Worm (Caenorhabditis elegans) whole organism, young adult: ENCODE measurements around the gene acd-3.

Experiments used
- B0019.2 ChIP-seq: fragments of 200-800 bp; sonication (Bioruptor generic); conservative IDR thresholded peaks from 2 replicates; pipeline ENCODE4 v1.3.6; 2022; ENCODE audit warnings: missing genetic modification reagents, missing genetic modification characterization, missing compliant biosample characterization
- B0035.1 ChIP-seq: sonication (generic microtip); optimal IDR thresholded peaks from 2 replicates; lab custom pipeline; 2016; ENCODE audit warnings: missing genetic modification characterization, mild to moderate bottlenecking, missing compliant biosample characterization, missing genotype, missing genetic modification reagents
- B0261.1 ChIP-seq: sonication (generic microtip); optimal IDR thresholded peaks from 2 replicates; lab custom pipeline; 2016; ENCODE audit warnings: mild to moderate bottlenecking, missing genetic modification characterization, moderate library complexity, missing compliant biosample characterization
- B0336.3 ChIP-seq: fragments of 200-800 bp; sonication (Bioruptor generic); IDR thresholded peaks from 2 replicates; pipeline ENCODE4 v1.3.6; 2022; ENCODE audit warnings: missing genetic modification characterization, missing compliant biosample characterization
- C06A6.2 ChIP-seq: fragments of 200-800 bp; sonication (Bioruptor generic); conservative IDR thresholded peaks from 2 replicates; pipeline ENCODE4 v1.3.6; 2022; ENCODE audit warnings: missing genetic modification characterization, missing compliant biosample characterization
- C17E4.6 ChIP-seq: fragments of 200-800 bp; sonication (Bioruptor generic); IDR thresholded peaks from 2 replicates; pipeline ENCODE4 v1.3.6; 2022; ENCODE audit warnings: missing genetic modification reagents, missing genetic modification characterization, missing compliant biosample characterization
- D2030.7 ChIP-seq: fragments of 200-800 bp; sonication (Bioruptor generic); IDR thresholded peaks from 2 replicates; pipeline ENCODE4 v1.3.6; 2022; ENCODE audit warnings: missing genetic modification reagents, missing genetic modification characterization, missing compliant biosample characterization
- F23B12.7 ChIP-seq: sonication (generic microtip); optimal IDR thresholded peaks from 2 replicates; lab custom pipeline; 2017; ENCODE audit warnings: missing genetic modification characterization, mild to moderate bottlenecking, missing compliant biosample characterization, antibody characterized with exemption, moderate library complexity; ENCODE audit not compliant: insufficient read depth
- F33H1.4 ChIP-seq: fragments of 200-800 bp; sonication (Bioruptor generic); IDR thresholded peaks from 2 replicates; pipeline ENCODE4 v1.3.6; 2022; ENCODE audit warnings: missing genetic modification reagents, missing genetic modification characterization, missing compliant biosample characterization
- F55B11.4 ChIP-seq: sonication (generic microtip); optimal IDR thresholded peaks from 2 replicates; lab custom pipeline; 2016; ENCODE audit warnings: missing compliant biosample characterization, missing genetic modification characterization, borderline replicate concordance; ENCODE audit not compliant: insufficient read depth
- K12H6.12 ChIP-seq: fragments of 200-800 bp; sonication (Bioruptor generic); optimal IDR thresholded peaks from 2 replicates; lab custom pipeline; 2018; ENCODE audit warnings: mild to moderate bottlenecking, missing genetic modification characterization, missing compliant biosample characterization
- T07F8.4 ChIP-seq: sonication (generic microtip); optimal IDR thresholded peaks from 2 replicates; lab custom pipeline; 2016; ENCODE audit warnings: mild to moderate bottlenecking, missing genetic modification characterization, moderate library complexity, missing compliant biosample characterization
- T26A5.8 ChIP-seq: sonication (generic microtip); optimal IDR thresholded peaks from 2 replicates; lab custom pipeline; 2016; ENCODE audit warnings: missing genetic modification characterization, missing compliant biosample characterization
- Y79H2A.3 ChIP-seq: fragments of 200-800 bp; sonication (Bioruptor generic); conservative IDR thresholded peaks from 2 replicates; pipeline ENCODE4 v1.3.6; 2022; ENCODE audit warnings: missing genetic modification reagents, missing genetic modification characterization, missing compliant biosample characterization
- akir-1 ChIP-seq: fragments of 200-800 bp; sonication (Bioruptor generic); optimal IDR thresholded peaks from 2 replicates; lab custom pipeline; 2018; ENCODE audit warnings: mild to moderate bottlenecking, missing genetic modification characterization, moderate library complexity, missing compliant biosample characterization
- ccch-3 ChIP-seq: fragments of 200-800 bp; sonication (Bioruptor generic); optimal IDR thresholded peaks from 2 replicates; lab custom pipeline; 2018; ENCODE audit warnings: mild to moderate bottlenecking, missing genetic modification characterization, missing compliant biosample characterization
- ceh-58 ChIP-seq: fragments of 200-800 bp; sonication (Bioruptor generic); IDR thresholded peaks from 2 replicates; pipeline ENCODE4 v1.3.6; 2022; ENCODE audit warnings: missing genetic modification characterization, missing compliant biosample characterization
- ekl-4 ChIP-seq: fragments of 200-800 bp; sonication (Bioruptor generic); IDR thresholded peaks from 2 replicates; pipeline ENCODE4 v1.3.6; 2022; ENCODE audit warnings: missing genetic modification reagents, missing genetic modification characterization, missing compliant biosample characterization
- gei-17 ChIP-seq: fragments of 200-800 bp; sonication (Bioruptor generic); optimal IDR thresholded peaks from 2 replicates; lab custom pipeline; 2018; ENCODE audit warnings: mild to moderate bottlenecking, missing genetic modification characterization, missing compliant biosample characterization
- him-1 ChIP-seq: sonication (generic microtip); optimal IDR thresholded peaks from 2 replicates; lab custom pipeline; 2016; ENCODE audit warnings: missing genotype, missing genetic modification reagents, missing genetic modification characterization, missing compliant biosample characterization
- hlh-12 ChIP-seq: sonication (generic microtip); optimal IDR thresholded peaks from 2 replicates; lab custom pipeline; 2016; ENCODE audit warnings: missing genetic modification characterization, missing compliant biosample characterization
- hmg-1.2 ChIP-seq: fragments of 200-800 bp; sonication (Bioruptor generic); IDR thresholded peaks from 2 replicates; pipeline ENCODE4 v1.3.6; 2022; ENCODE audit warnings: missing genetic modification reagents, missing genetic modification characterization, missing compliant biosample characterization
- hsf-1 ChIP-seq: fragments of 200-800 bp; sonication (Bioruptor generic); IDR thresholded peaks from 2 replicates; pipeline ENCODE4 v1.3.6; 2022; ENCODE audit warnings: missing genetic modification reagents, missing genetic modification characterization, missing compliant biosample characterization
- lag-1 ChIP-seq: fragments of 200-800 bp; sonication (Bioruptor generic); IDR thresholded peaks from 2 replicates; pipeline ENCODE4 v1.3.6; 2022; ENCODE audit warnings: missing genetic modification reagents, missing genetic modification characterization, missing compliant biosample characterization
- let-607 ChIP-seq, 2 experiments: fragments of 200-800 bp in 1 of 2; sonication (Bioruptor generic) in 1 of 2; sonication (generic microtip) in 1 of 2; optimal IDR thresholded peaks; 2 replicates each; lab custom pipeline; 2016 to 2018; ENCODE audit warnings: mild to moderate bottlenecking in 2 of 2, missing compliant biosample characterization in 2 of 2, missing genetic modification characterization in 2 of 2, moderate library complexity in 2 of 2, missing genotype in 1 of 2
- lin-40 ChIP-seq: sonication (generic microtip); optimal IDR thresholded peaks from 2 replicates; lab custom pipeline; 2016; ENCODE audit warnings: missing genetic modification characterization, mild to moderate bottlenecking, missing compliant biosample characterization, missing genotype, missing genetic modification reagents
- madf-10 ChIP-seq: sonication (generic microtip); optimal IDR thresholded peaks from 2 replicates; lab custom pipeline; 2016; ENCODE audit warnings: mild to moderate bottlenecking, missing genetic modification characterization, missing compliant biosample characterization
- madf-3 ChIP-seq: fragments of 200-800 bp; sonication (Bioruptor generic); IDR thresholded peaks from 2 replicates; pipeline ENCODE4 v1.3.6; 2022; ENCODE audit warnings: missing genetic modification reagents, missing genetic modification characterization, missing compliant biosample characterization
- madf-6 ChIP-seq: fragments of 200-800 bp; sonication (Bioruptor generic); IDR thresholded peaks from 2 replicates; pipeline ENCODE4 v1.3.6; 2022; ENCODE audit warnings: missing genetic modification reagents, missing genetic modification characterization, missing compliant biosample characterization
- madf-8 ChIP-seq: fragments of 200-800 bp; sonication (Bioruptor generic); conservative IDR thresholded peaks from 2 replicates; pipeline ENCODE4 v1.3.6; 2022; ENCODE audit warnings: missing genetic modification reagents, missing genetic modification characterization, missing compliant biosample characterization
- mel-28 ChIP-seq: sonication (generic microtip); optimal IDR thresholded peaks from 2 replicates; lab custom pipeline; 2016; ENCODE audit warnings: borderline replicate concordance, mild to moderate bottlenecking, missing genetic modification characterization, missing compliant biosample characterization
- mes-4 ChIP-seq: sonication (generic microtip); optimal IDR thresholded peaks from 2 replicates; lab custom pipeline; 2016; ENCODE audit warnings: missing genotype, missing genetic modification characterization, missing compliant biosample characterization
- nfya-1 ChIP-seq: sonication (generic microtip); optimal IDR thresholded peaks from 2 replicates; lab custom pipeline; 2017; ENCODE audit warnings: antibody characterized with exemption, missing compliant biosample characterization, missing genetic modification characterization, borderline replicate concordance; ENCODE audit not compliant: insufficient read depth
- nhr-120 ChIP-seq: fragments of 200-800 bp; sonication (Bioruptor generic); IDR thresholded peaks from 2 replicates; pipeline ENCODE4 v1.3.6; 2022; ENCODE audit warnings: missing genetic modification characterization, missing compliant biosample characterization
- nhr-80 ChIP-seq: sonication (generic microtip); optimal IDR thresholded peaks from 2 replicates; lab custom pipeline; 2016; ENCODE audit warnings: missing genetic modification characterization, missing compliant biosample characterization
- pha-4 ChIP-seq: fragments of 150-350 bp; sonication (generic microtip); optimal IDR thresholded peaks from 2 replicates; lab custom pipeline; 2014; ENCODE audit warnings: missing biosample characterization, missing genetic modification reagents, missing genetic modification characterization
- rcor-1 ChIP-seq: fragments of 200-800 bp; sonication (Bioruptor generic); IDR thresholded peaks from 2 replicates; pipeline ENCODE4 v1.3.6; 2022; ENCODE audit warnings: missing genetic modification reagents, missing genetic modification characterization, missing compliant biosample characterization
- rec-8 ChIP-seq, 2 experiments: sonication (generic microtip); optimal IDR thresholded peaks; 2 replicates each; lab custom pipeline; 2016; ENCODE audit warnings: mild to moderate bottlenecking in 2 of 2, missing genetic modification characterization in 2 of 2, missing genetic modification reagents in 2 of 2, missing genotype in 2 of 2, missing biosample characterization in 1 of 2, missing compliant biosample characterization in 1 of 2, moderate library complexity in 1 of 2
- repo-1 ChIP-seq: sonication (generic microtip); optimal IDR thresholded peaks from 2 replicates; lab custom pipeline; 2017; ENCODE audit warnings: mild to moderate bottlenecking, missing genetic modification characterization, missing compliant biosample characterization
- sea-2 ChIP-seq: fragments of 200-800 bp; sonication (Bioruptor generic); IDR thresholded peaks from 2 replicates; pipeline ENCODE4 v1.3.6; 2022; ENCODE audit warnings: missing genetic modification characterization, missing compliant biosample characterization
- snpc-1.3 ChIP-seq: sonication (generic microtip); optimal IDR thresholded peaks from 2 replicates; lab custom pipeline; 2017; ENCODE audit warnings: missing genetic modification characterization, mild to moderate bottlenecking, missing compliant biosample characterization, antibody characterized with exemption, moderate library complexity, missing genotype, missing genetic modification reagents; ENCODE audit not compliant: insufficient read depth
- somi-1 ChIP-seq: fragments of 200-800 bp; sonication (Bioruptor generic); optimal IDR thresholded peaks from 2 replicates; lab custom pipeline; 2018; ENCODE audit warnings: mild to moderate bottlenecking, missing genetic modification characterization, missing compliant biosample characterization
- tlf-1 ChIP-seq: fragments of 200-800 bp; sonication (Bioruptor generic); optimal IDR thresholded peaks from 2 replicates; lab custom pipeline; 2018; ENCODE audit warnings: mild to moderate bottlenecking, missing genetic modification characterization, missing compliant biosample characterization
- zim-3 ChIP-seq: sonication (generic microtip); optimal IDR thresholded peaks from 2 replicates; lab custom pipeline; 2017; ENCODE audit warnings: mild to moderate bottlenecking, missing genetic modification characterization, moderate library complexity, missing compliant biosample characterization
- ztf-18 ChIP-seq: sonication (generic microtip); optimal IDR thresholded peaks from 2 replicates; lab custom pipeline; 2016; ENCODE audit warnings: missing genotype, mild to moderate bottlenecking, missing genetic modification characterization, missing compliant biosample characterization
- ztf-22 ChIP-seq: fragments of 200-800 bp; sonication (Bioruptor generic); optimal IDR thresholded peaks from 2 replicates; lab custom pipeline; 2018; ENCODE audit warnings: mild to moderate bottlenecking, missing genetic modification characterization, moderate library complexity, missing compliant biosample characterization
- ztf-26 ChIP-seq: sonication (generic microtip); optimal IDR thresholded peaks from 2 replicates; lab custom pipeline; 2017; ENCODE audit warnings: missing genetic modification characterization, missing compliant biosample characterization
- ztf-28 ChIP-seq: fragments of 200-800 bp; sonication (Bioruptor generic); IDR thresholded peaks from 2 replicates; pipeline ENCODE4 v1.3.6; 2022; ENCODE audit warnings: missing genetic modification reagents, missing genetic modification characterization, missing compliant biosample characterization

The acd-3 gene

ce11 chrX:14813398-14813797, 35.7 kb upstream of the acd-3 start (continued):
- peak; percentile 19 for TF ChIP-seq nhr-80
- 0 out of 2 replicates have a peak, but pooled peaks have one; percentile 19 for TF ChIP-seq rcor-1 (GFP tag; lab: Robert Waterston, UW)
- TF ChIP-seq tlf-1: peak; percentile 36
- TF ChIP-seq pha-4: no peak
- no peak for TF ChIP-seq snpc-1.3 (tag; lab: Kevin White, UChicago)
- TF ChIP-seq B0019.2: no peak
- TF ChIP-seq, all 124 proteins: peak for 22

- TF ChIP-seq K12H6.12 (tag; lab: Kevin White, UChicago) (no peak), ekl-4 (GFP tag; lab: Robert Waterston, UW) (no peak), Y79H2A.3 (GFP tag; lab: Robert Waterston, UW) (no peak), F55B11.4 (tag; lab: Kevin White, UChicago) (no peak), B0035.1 (tag; lab: Kevin White, UChicago) (no peak), T07F8.4 (no peak), ccch-3 (no peak), him-1 (tag; lab: Kevin White, UChicago) (no peak), B0261.1 (tag; lab: Kevin White, UChicago) (no peak), hlh-12 (tag; lab: Kevin White, UChicago) (no peak), ztf-28 (no peak), C17E4.6 (GFP tag; lab: Robert Waterston, UW) (no peak), mel-28 (tag; lab: Kevin White, UChicago) (no peak), zim-3 (tag; lab: Kevin White, UChicago) (peak; percentile 23), D2030.7 (GFP tag; lab: Robert Waterston, UW) (no peak), C06A6.2 (GFP tag; lab: Robert Waterston, UW) (no peak), hmg-1.2 (GFP tag; lab: Robert Waterston, UW) (no peak), somi-1 (no peak), nhr-120 (no peak), rcor-1 (GFP tag; lab: Robert Waterston, UW) (no peak), mes-4 (tag; lab: Kevin White, UChicago) (no peak), T26A5.8 (no peak), let-607 (tag; optimal IDR thresholded peaks at IDR 0.05; lab: Kevin White, UChicago) (no peak), madf-6 (GFP tag; lab: Robert Waterston, UW) (peak; percentile 33), ztf-26 (tag; lab: Kevin White, UChicago) (no peak), nfya-1 (no peak), B0336.3 (GFP tag; lab: Robert Waterston, UW) (peak; percentile 46; the same call in 1 of the 2 replicates), akir-1 (GFP tag; lab: Kevin White, UChicago) (no peak), gei-17 (GFP tag; lab: Kevin White, UChicago) (no peak), madf-8 (GFP tag; lab: Robert Waterston, UW) (no peak), sea-2 (GFP tag; lab: Robert Waterston, UW) (no peak), ztf-18 (tag; lab: Kevin White, UChicago) (no peak), ceh-58 (GFP tag; lab: Robert Waterston, UW) (no peak), F33H1.4 (GFP tag; lab: Robert Waterston, UW) (no peak), lag-1 (GFP tag; lab: Robert Waterston, UW) (no peak), madf-10 (tag; lab: Kevin White, UChicago) (no peak), F23B12.7 (tag; lab: Kevin White, UChicago) (no peak), hsf-1 (GFP tag; lab: Robert Waterston, UW) (no peak), madf-3 (GFP tag; lab: Robert Waterston, UW) (0 out of 2 replicates have a peak, but pooled peaks have one; percentile 13), lin-40 (tag; lab: Kevin White, UChicago) (peak; percentile 4), repo-1 (tag; lab: Kevin White, UChicago) (peak; percentile 44), ztf-22 (GFP tag; lab: Kevin White, UChicago) (no peak), rec-8 (tag; optimal IDR thresholded peaks at IDR 0.05; lab: Kevin White, UChicago) (no peak)
Observed at ce11 chrX:14815412-14815811, 33.7 kb upstream of the acd-3 start.
